Fruit fly (Drosophila melanogaster): ENCODE results near the gene eIF4E1.

eIF4E1 gene

DNA sequence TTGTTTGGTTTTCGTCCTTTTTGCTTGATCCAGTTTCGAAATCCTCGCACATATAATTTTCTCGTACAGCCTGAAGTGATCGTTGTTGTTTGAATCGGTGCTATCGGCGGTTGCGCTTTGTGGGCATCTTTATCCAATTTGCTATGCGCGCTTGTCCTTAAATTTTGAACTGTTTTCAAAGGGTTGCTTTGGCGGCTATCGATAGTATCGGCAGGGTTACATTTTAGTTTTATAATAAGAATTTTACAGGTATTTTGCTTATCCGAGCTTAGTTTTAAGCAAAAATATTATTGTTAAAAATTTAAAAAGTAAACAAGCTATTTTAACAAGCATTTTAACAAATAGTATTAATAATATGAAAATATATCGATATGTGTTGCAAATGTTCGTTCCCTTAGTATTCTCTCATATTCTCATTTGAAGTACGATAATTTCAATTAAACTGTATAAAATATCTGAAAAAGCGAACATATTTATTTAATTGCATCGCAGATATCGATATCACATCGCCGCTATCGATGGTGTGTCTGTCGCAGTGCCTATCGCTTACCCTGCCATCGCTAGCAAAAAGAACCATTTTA, 35.3 kb downstream of the eIF4E1 start, which contains the start of the genes Klp67A and CG4452 (continued):
- TF ChIP-seq nmo (GFP tag; optimal IDR thresholded peaks at IDR 0.05): peak; percentile 79
- TF ChIP-seq vvl (GFP tag; IDR thresholded peaks at IDR 0.05): no peak
- 0 out of 2 replicates have a peak, but pooled peaks have one; percentile 34 for TF ChIP-seq al (GFP tag; IDR thresholded peaks at IDR 0.05)
- TF ChIP-seq CG33213 (GFP tag; optimal IDR thresholded peaks at IDR 0.05): no peak
- TF ChIP-seq ap (GFP tag; IDR thresholded peaks at IDR 0.05): no peak
- TF ChIP-seq CG2678 (tag; optimal IDR thresholded peaks at IDR 0.05): no peak
- TF ChIP-seq ato (GFP tag; IDR thresholded peaks at IDR 0.05; ENCODE audit: partially characterized antibody): peak; percentile 75
- TF ChIP-seq ab (GFP tag; optimal IDR thresholded peaks at IDR 0.05): no peak
- TF ChIP-seq tgo (GFP tag; IDR thresholded peaks at IDR 0.05): peak; percentile 21; the same call in 1 of the 3 replicates
- TF ChIP-seq fu2 (GFP tag; optimal IDR thresholded peaks at IDR 0.05): no peak
- TF ChIP-seq sima (GFP tag; optimal IDR thresholded peaks at IDR 0.05): no peak
- peak; percentile 4; the same call in 1 of the 2 replicates for TF ChIP-seq ssp (GFP tag; IDR thresholded peaks at IDR 0.05)
- TF ChIP-seq Hsf (GFP tag; optimal IDR thresholded peaks at IDR 0.05): peak; percentile 48
- no peak for TF ChIP-seq NfI (GFP tag; optimal IDR thresholded peaks at IDR 0.05)
- no peak for TF ChIP-seq abd-A (tag; optimal IDR thresholded peaks at IDR 0.05)
- no peak for TF ChIP-seq wek (GFP tag; optimal IDR thresholded peaks at IDR 0.05)
- no peak for TF ChIP-seq dm (GFP tag; optimal IDR thresholded peaks at IDR 0.05)
- peak; percentile 70 for TF ChIP-seq CG9437 (GFP tag; optimal IDR thresholded peaks at IDR 0.05)
- TF ChIP-seq tna (GFP tag; IDR thresholded peaks at IDR 0.05; ENCODE audit: partially characterized antibody): peak; percentile 71; the same call in 1 of the 2 replicates
- no peak for TF ChIP-seq Gsc (GFP tag; IDR thresholded peaks at IDR 0.05)
- no peak for TF ChIP-seq CG2875 (GFP tag; optimal IDR thresholded peaks at IDR 0.05)
- peak in 1 of 3 experiments; percentile 56 for TF ChIP-seq lola (GFP tag; optimal IDR thresholded peaks at IDR 0.05)
- TF ChIP-seq Six4 (GFP tag; optimal IDR thresholded peaks at IDR 0.05): no peak
- TF ChIP-seq lab (GFP tag; optimal IDR thresholded peaks at IDR 0.05): no peak
- no peak for TF ChIP-seq CG6654 (GFP tag; optimal IDR thresholded peaks at IDR 0.05)
- TF ChIP-seq mirr (GFP tag; optimal IDR thresholded peaks at IDR 0.05): no peak
- TF ChIP-seq CG4282 (GFP tag; optimal IDR thresholded peaks at IDR 0.05): no peak
- TF ChIP-seq Hey (tag; optimal IDR thresholded peaks at IDR 0.05): no peak
- no peak for TF ChIP-seq oc (tag; optimal IDR thresholded peaks at IDR 0.05)
- TF ChIP-seq grau (tag; optimal IDR thresholded peaks at IDR 0.05): peak; percentile 51
- TF ChIP-seq jing (GFP tag; optimal IDR thresholded peaks at IDR 0.05): no peak
- no peak for TF ChIP-seq CG6683 (GFP tag; optimal IDR thresholded peaks at IDR 0.05)
- TF ChIP-seq ems (GFP tag; optimal IDR thresholded peaks at IDR 0.05): no peak
- peak; percentile 100 for TF ChIP-seq CG2116 (GFP tag; optimal IDR thresholded peaks at IDR 0.05)
- no peak for TF ChIP-seq CG8359 (GFP tag; optimal IDR thresholded peaks at IDR 0.05; ENCODE audit: borderline replicate concordance)
- no peak for TF ChIP-seq ac (GFP tag; optimal IDR thresholded peaks at IDR 0.05)
- TF ChIP-seq CG30020 (tag; optimal IDR thresholded peaks at IDR 0.05): peak; percentile 79
- TF ChIP-seq CG10462 (GFP tag; optimal IDR thresholded peaks at IDR 0.05): no peak
- no peak for TF ChIP-seq CG11504 (tag; optimal IDR thresholded peaks at IDR 0.05)
- no peak for TF ChIP-seq wdn (GFP tag; IDR thresholded peaks at IDR 0.05)
- no peak for TF ChIP-seq CG3163 (GFP tag; optimal IDR thresholded peaks at IDR 0.05)
- 0 out of 2 replicates have a peak, but pooled peaks have one; percentile 37 for TF ChIP-seq MBD-R2 (GFP tag; IDR thresholded peaks at IDR 0.05)
- peak; percentile 76 for TF ChIP-seq CG12391 (tag; optimal IDR thresholded peaks at IDR 0.05)
- TF ChIP-seq CG12299 (tag; optimal IDR thresholded peaks at IDR 0.05): no peak
- no peak for TF ChIP-seq CG4730 (GFP tag; IDR thresholded peaks at IDR 0.05)
- peak; percentile 62 for TF ChIP-seq gsb-n (tag; optimal IDR thresholded peaks at IDR 0.05)
- TF ChIP-seq CG6689 (GFP tag; IDR thresholded peaks at IDR 0.05): peak; percentile 25; the same call in 1 of the 2 replicates
- TF ChIP-seq CG13624 (GFP tag; optimal IDR thresholded peaks at IDR 0.05): no peak
- no peak for TF ChIP-seq Vsx1 (GFP tag; optimal IDR thresholded peaks at IDR 0.05)
- TF ChIP-seq CG4360 (GFP tag; IDR thresholded peaks at IDR 0.05): no peak
